Worm (Caenorhabditis elegans): ENCODE data around the gene srx-23.

DNA sequence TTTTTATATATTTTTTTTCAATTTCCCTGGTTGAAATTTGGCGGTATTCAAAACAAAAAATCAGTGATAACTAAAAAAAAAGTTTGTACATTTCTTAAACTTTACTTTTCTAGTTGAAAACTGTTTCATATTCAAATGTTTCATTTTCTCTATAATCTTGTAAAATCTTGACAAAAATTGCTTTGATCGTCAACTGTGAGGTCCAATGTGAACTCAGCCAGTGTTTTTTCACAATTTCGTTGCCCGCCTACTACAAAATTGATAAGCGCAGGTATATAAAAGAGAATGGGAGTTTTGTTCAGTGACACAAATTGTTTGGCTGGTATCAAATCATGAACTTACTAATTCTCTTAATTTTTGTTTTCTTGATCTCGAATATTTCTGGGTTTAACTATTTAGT lies 35.2 kb upstream of the srx-23 start, which contains the start of gene ugt-42:
- TF ChIP-seq hmg-4 (GFP tag; optimal IDR thresholded peaks at IDR 0.05) (no peak), ama-1 (optimal IDR thresholded peaks at IDR 0.05) (no peak), hnd-1 (tag; optimal IDR thresholded peaks at IDR 0.05) (no peak), flt-1 (GFP tag; IDR thresholded peaks at IDR 0.05) (no peak), tbx-11 (GFP tag; IDR thresholded peaks at IDR 0.05) (no peak)
